Fruit fly (Drosophila melanogaster) whole organism, embryonic: Measurements from ENCODE around the gene CG17801.

Experiments
- CG10274 ChIP-seq: fragments of 200-800 bp; sonication (Bioruptor generic); optimal IDR thresholded peaks from 3 replicates; lab custom pipeline; 2017; ENCODE audit warnings: missing biosample characterization, mild to moderate bottlenecking, missing genetic modification characterization
- CG12104 ChIP-seq: fragments of 200-800 bp; sonication (Bioruptor generic); optimal IDR thresholded peaks from 3 replicates; lab custom pipeline; 2016; ENCODE audit warnings: missing biosample characterization, missing genetic modification characterization
- CG1233 ChIP-seq: fragments of 200-800 bp; sonication (Bioruptor generic); optimal IDR thresholded peaks from 4 replicates; lab custom pipeline; 2018; ENCODE audit warnings: missing biosample characterization, mild to moderate bottlenecking, missing genetic modification characterization
- CG12391 ChIP-seq: fragments of 200-800 bp; sonication (Bioruptor generic); optimal IDR thresholded peaks from 3 replicates; lab custom pipeline; 2018; ENCODE audit warnings: missing biosample characterization, mild to moderate bottlenecking, missing genetic modification characterization, moderate library complexity
- CG12769 ChIP-seq: fragments of 200-800 bp; sonication (Bioruptor generic); optimal IDR thresholded peaks from 2 replicates; lab custom pipeline; 2019; ENCODE audit warnings: missing biosample characterization, mild to moderate bottlenecking, missing genetic modification characterization, moderate library complexity
- CG13287 ChIP-seq: fragments of 200-800 bp; sonication (Bioruptor generic); IDR thresholded peaks from 2 replicates; pipeline ENCODE4 v1.3.6; 2022; ENCODE audit warnings: missing biosample characterization, missing genetic modification characterization; ENCODE audit not compliant: partially characterized antibody
- CG14050 ChIP-seq: fragments of 200-800 bp; sonication (Bioruptor generic); IDR thresholded peaks from 3 replicates; pipeline ENCODE4 v1.3.6; 2022; ENCODE audit warnings: missing biosample characterization, missing genetic modification characterization
- CG17612 ChIP-seq: fragments of 200-800 bp; sonication (Bioruptor generic); IDR thresholded peaks from 2 replicates; pipeline ENCODE4 v1.3.6; 2022; ENCODE audit warnings: missing biosample characterization, missing genetic modification characterization
- CG1832 ChIP-seq: fragments of 200-800 bp; sonication (Bioruptor generic); optimal IDR thresholded peaks from 2 replicates; lab custom pipeline; 2017; ENCODE audit warnings: missing biosample characterization, mild to moderate bottlenecking, missing genetic modification characterization, inconsistent platforms
- CG2678 ChIP-seq: fragments of 200-800 bp; sonication (Bioruptor generic); optimal IDR thresholded peaks from 3 replicates; lab custom pipeline; 2019; ENCODE audit warnings: missing biosample characterization, mild to moderate bottlenecking, missing genetic modification characterization, moderate library complexity
- CG31224 ChIP-seq: fragments of 200-800 bp; sonication (Bioruptor generic); IDR thresholded peaks from 2 replicates; pipeline ENCODE4 v1.3.6; 2022; ENCODE audit warnings: missing biosample characterization, missing genetic modification characterization
- CG3407 ChIP-seq: fragments of 200-800 bp; sonication (Bioruptor generic); optimal IDR thresholded peaks from 2 replicates; lab custom pipeline; 2018; ENCODE audit warnings: missing biosample characterization, mild to moderate bottlenecking, missing genetic modification characterization
- CG34376 ChIP-seq: fragments of 200-800 bp; sonication (Bioruptor generic); optimal IDR thresholded peaks from 2 replicates; lab custom pipeline; 2018; ENCODE audit warnings: missing biosample characterization, mild to moderate bottlenecking, missing genetic modification characterization
- CG3838 ChIP-seq: fragments of 200-800 bp; sonication (Bioruptor generic); optimal IDR thresholded peaks from 3 replicates; lab custom pipeline; 2016; ENCODE audit warnings: missing biosample characterization, missing genetic modification characterization
- CG3995 ChIP-seq: fragments of 200-800 bp; sonication (Bioruptor generic); optimal IDR thresholded peaks from 3 replicates; lab custom pipeline; 2016; ENCODE audit warnings: missing biosample characterization, missing genetic modification characterization
- CG8944 ChIP-seq: fragments of 200-800 bp; sonication (Bioruptor generic); optimal IDR thresholded peaks from 3 replicates; lab custom pipeline; 2016; ENCODE audit warnings: missing biosample characterization, missing genetic modification characterization
- Dfd ChIP-seq, 2 experiments: fragments of >200 bp; optimal IDR thresholded peaks; 2 replicates each; lab custom pipeline; 2017; ENCODE audit warnings: missing biosample characterization in 2 of 2, missing genetic modification characterization in 2 of 2
- Gug ChIP-seq: fragments of 200-800 bp; sonication (Bioruptor generic); IDR thresholded peaks from 4 replicates; pipeline ENCODE4 v1.3.6; 2022; ENCODE audit warnings: missing biosample characterization, missing genetic modification characterization
- HLH4C ChIP-seq: fragments of 200-800 bp; sonication (Bioruptor generic); IDR thresholded peaks from 3 replicates; pipeline ENCODE4 v1.3.6; 2022; ENCODE audit warnings: missing biosample characterization, missing genetic modification characterization; ENCODE audit not compliant: partially characterized antibody
- Meics ChIP-seq: fragments of 200-800 bp; sonication (Bioruptor generic); optimal IDR thresholded peaks from 2 replicates; lab custom pipeline; 2017; ENCODE audit warnings: missing biosample characterization, mild to moderate bottlenecking, missing genetic modification characterization
- NC2β ChIP-seq: fragments of 200-800 bp; sonication (Bioruptor generic); optimal IDR thresholded peaks from 2 replicates; lab custom pipeline; 2016; ENCODE audit warnings: missing biosample characterization, missing genetic modification characterization
- Oli ChIP-seq: fragments of 200-800 bp; sonication (Bioruptor generic); optimal IDR thresholded peaks from 2 replicates; lab custom pipeline; 2018; ENCODE audit warnings: missing biosample characterization, mild to moderate bottlenecking, missing genetic modification characterization, moderate library complexity
- Tbp ChIP-seq: fragments of >200 bp; optimal IDR thresholded peaks from 2 replicates; lab custom pipeline; 2018; ENCODE audit warnings: missing biosample characterization, missing genetic modification characterization
- ac ChIP-seq: fragments of 200-800 bp; sonication (Bioruptor generic); optimal IDR thresholded peaks from 3 replicates; lab custom pipeline; 2017; ENCODE audit warnings: missing biosample characterization, mild to moderate bottlenecking, missing genetic modification characterization
- caup ChIP-seq: fragments of 200-800 bp; sonication (Bioruptor generic); optimal IDR thresholded peaks from 3 replicates; lab custom pipeline; 2017; ENCODE audit warnings: missing biosample characterization, mild to moderate bottlenecking, missing genetic modification characterization, moderate library complexity; ENCODE audit not compliant: severe bottlenecking
- chif ChIP-seq, 2 experiments: fragments of 200-800 bp; sonication (Bioruptor generic); optimal IDR thresholded peaks; 3 replicates each; lab custom pipeline; 2016; ENCODE audit warnings: missing biosample characterization in 2 of 2, missing genetic modification characterization in 2 of 2
- fd102C ChIP-seq: fragments of 200-800 bp; sonication (Bioruptor generic); optimal IDR thresholded peaks from 2 replicates; lab custom pipeline; 2018; ENCODE audit warnings: missing biosample characterization, mild to moderate bottlenecking, missing genetic modification characterization, moderate library complexity
- fd64A ChIP-seq: fragments of 200-800 bp; sonication (Bioruptor generic); optimal IDR thresholded peaks from 3 replicates; lab custom pipeline; 2018; ENCODE audit warnings: missing biosample characterization, mild to moderate bottlenecking, missing genetic modification characterization
- gcm ChIP-seq: fragments of 200-800 bp; sonication (Bioruptor generic); optimal IDR thresholded peaks from 2 replicates; lab custom pipeline; 2019; ENCODE audit warnings: missing biosample characterization, mild to moderate bottlenecking, missing genetic modification characterization, moderate library complexity
- grn ChIP-seq: fragments of 200-800 bp; sonication (Bioruptor generic); optimal IDR thresholded peaks from 3 replicates; lab custom pipeline; 2017; ENCODE audit warnings: missing biosample characterization, missing genetic modification characterization
- gro ChIP-seq: fragments of 200-800 bp; sonication (Bioruptor generic); optimal IDR thresholded peaks from 2 replicates; lab custom pipeline; 2016; ENCODE audit warnings: missing biosample characterization, missing genetic modification characterization
- gsb ChIP-seq: fragments of 200-800 bp; sonication (Bioruptor generic); IDR thresholded peaks from 2 replicates; pipeline ENCODE4 v1.3.6; 2022; ENCODE audit warnings: missing biosample characterization, missing genetic modification characterization
- gt ChIP-seq: fragments of 200-800 bp; sonication (Bioruptor generic); IDR thresholded peaks from 2 replicates; pipeline ENCODE4 v1.3.6; 2022; ENCODE audit warnings: missing biosample characterization, missing genetic modification characterization
- kah ChIP-seq: fragments of 200-800 bp; sonication (Bioruptor generic); optimal IDR thresholded peaks from 2 replicates; lab custom pipeline; 2018; ENCODE audit warnings: missing biosample characterization, mild to moderate bottlenecking, missing genetic modification characterization
- lilli ChIP-seq: fragments of 200-800 bp; sonication (Bioruptor generic); optimal IDR thresholded peaks from 3 replicates; lab custom pipeline; 2016; ENCODE audit warnings: missing biosample characterization, missing genetic modification characterization
- otp ChIP-seq: fragments of 200-800 bp; sonication (Bioruptor generic); IDR thresholded peaks from 3 replicates; pipeline ENCODE4, ENCODE4 v1.3.6; 2022; ENCODE audit warnings: missing biosample characterization, missing genetic modification characterization
- p53 ChIP-seq: fragments of 200-800 bp; sonication (Bioruptor generic); optimal IDR thresholded peaks from 2 replicates; lab custom pipeline; 2016; ENCODE audit warnings: missing biosample characterization, missing genetic modification characterization
- peb ChIP-seq: fragments of 200-800 bp; sonication (Bioruptor generic); IDR thresholded peaks from 2 replicates; pipeline ENCODE4 v1.3.6; 2022; ENCODE audit warnings: missing biosample characterization, missing genetic modification characterization
- phol ChIP-seq: fragments of 200-800 bp; sonication (Bioruptor generic); optimal IDR thresholded peaks from 3 replicates; lab custom pipeline; 2018; ENCODE audit warnings: missing biosample characterization, mild to moderate bottlenecking, missing genetic modification characterization, moderate library complexity
- pros ChIP-seq: fragments of 200-800 bp; sonication (Bioruptor generic); optimal IDR thresholded peaks from 3 replicates; lab custom pipeline; 2019; ENCODE audit warnings: missing biosample characterization, mild to moderate bottlenecking, missing genetic modification characterization, moderate library complexity
- rib ChIP-seq: fragments of 200-800 bp; sonication (Bioruptor generic); IDR thresholded peaks from 2 replicates; pipeline ENCODE4 v1.3.6; 2022; ENCODE audit warnings: missing biosample characterization, missing genetic modification characterization
- ro ChIP-seq: fragments of 200-800 bp; sonication (Bioruptor generic); IDR thresholded peaks from 2 replicates; pipeline ENCODE4 v1.3.6; 2022; ENCODE audit warnings: missing biosample characterization, missing genetic modification characterization
- salm ChIP-seq: fragments of 200-800 bp; sonication (Bioruptor generic); optimal IDR thresholded peaks from 2 replicates; lab custom pipeline; 2018; ENCODE audit warnings: missing biosample characterization, mild to moderate bottlenecking, missing genetic modification characterization
- sens ChIP-seq: fragments of 200-800 bp; sonication (Bioruptor generic); peaks from one replicate; lab custom pipeline; 2016; ENCODE audit warnings: missing biosample characterization, missing genetic modification characterization
- slp2 ChIP-seq: fragments of 200-800 bp; sonication (Bioruptor generic); optimal IDR thresholded peaks from 2 replicates; lab custom pipeline; 2016; ENCODE audit warnings: missing biosample characterization, missing genetic modification characterization
- sr ChIP-seq: fragments of 200-800 bp; sonication (Bioruptor generic); IDR thresholded peaks from 3 replicates; pipeline ENCODE4 v1.3.6; 2022; ENCODE audit warnings: missing biosample characterization, missing genetic modification characterization
- ssp ChIP-seq: fragments of 200-800 bp; sonication (Bioruptor generic); IDR thresholded peaks from 2 replicates; pipeline ENCODE4 v1.3.6; 2022; ENCODE audit warnings: missing biosample characterization, missing genetic modification characterization
- sug ChIP-seq: fragments of 200-800 bp; optimal IDR thresholded peaks from 2 replicates; lab custom pipeline; 2019; ENCODE audit warnings: missing biosample characterization, mild to moderate bottlenecking, missing genetic modification characterization, moderate library complexity
- tin ChIP-seq: fragments of 200-800 bp; sonication (Bioruptor generic); optimal IDR thresholded peaks from 3 replicates; lab custom pipeline; 2016; ENCODE audit warnings: missing biosample characterization, missing genetic modification characterization
- vnd ChIP-seq: fragments of 200-800 bp; sonication (Bioruptor generic); IDR thresholded peaks from 3 replicates; pipeline ENCODE4 v1.3.6; 2022; ENCODE audit warnings: missing biosample characterization, missing genetic modification characterization; ENCODE audit not compliant: partially characterized antibody
- zfh1 ChIP-seq: fragments of 200-800 bp; sonication (Bioruptor generic); IDR thresholded peaks from 3 replicates; pipeline ENCODE4 v1.3.6; 2022; ENCODE audit warnings: missing biosample characterization, missing genetic modification characterization

CG17801 gene

dm6 chr3R:17781371-17781770, 25.5 kb downstream of the CG17801 start (continued):
- TF ChIP-seq salm (tag; lab: Kevin White, UChicago) (peak; percentile 63), CG2678 (tag; lab: Kevin White, UChicago) (peak; percentile 93), CG10274 (peak; percentile 47), fd102C (GFP tag; lab: Kevin White, UChicago) (no peak), CG12391 (peak; percentile 75), CG31224 (GFP tag; lab: Robert Waterston, UW) (peak; percentile 87), CG1233 (GFP tag; lab: Kevin White, UChicago) (peak; percentile 53), Oli (tag; lab: Kevin White, UChicago) (peak; percentile 79), grn (GFP tag; lab: Kevin White, UChicago) (peak; percentile 18), sug (tag; lab: Kevin White, UChicago) (peak; percentile 85), Meics (peak; percentile 83), CG3838 (GFP tag; lab: Kevin White, UChicago) (peak; percentile 23), gt (GFP tag; lab: Robert Waterston, UW) (peak; percentile 45; the same call in 1 of the 2 replicates), chif (GFP tag; optimal IDR thresholded peaks at IDR 0.05; lab: Kevin White, UChicago) (peak; percentile 45 to 60), NC2β (GFP tag; lab: Kevin White, UChicago) (peak; percentile 1), CG14050 (GFP tag; lab: Robert Waterston, UW) (peak; percentile 74), CG8944 (GFP tag; lab: Kevin White, UChicago) (peak; percentile 75), Tbp (no peak), tin (peak; percentile 68), phol (tag; lab: Kevin White, UChicago) (peak; percentile 82), p53 (GFP tag; lab: Kevin White, UChicago) (peak; percentile 44), CG12104 (GFP tag; lab: Kevin White, UChicago) (peak; percentile 50), kah (GFP tag; lab: Kevin White, UChicago) (peak; percentile 81), CG34376 (peak; percentile 41), zfh1 (GFP tag; lab: Robert Waterston, UW) (peak; percentile 80), HLH4C (GFP tag; lab: Robert Waterston, UW) (no peak), CG17612 (GFP tag; lab: Robert Waterston, UW) (peak; percentile 67), CG1832 (GFP tag; lab: Kevin White, UChicago) (no peak), peb (GFP tag; lab: Robert Waterston, UW) (peak; percentile 77), pros (GFP tag; lab: Kevin White, UChicago) (no peak), otp (GFP tag; lab: Robert Waterston, UW) (peak; percentile 61; the same call in 1 of the 3 replicates), Dfd (GFP tag; optimal IDR thresholded peaks at IDR 0.05; lab: Kevin White, UChicago) (no peak), rib (GFP tag; lab: Robert Waterston, UW) (peak; percentile 77), ac (GFP tag; lab: Kevin White, UChicago) (no peak), fd64A (peak; percentile 6), CG13287 (GFP tag; lab: Robert Waterston, UW) (no peak), gro (GFP tag; lab: Kevin White, UChicago) (peak; percentile 85), vnd (GFP tag; lab: Robert Waterston, UW) (no peak), CG12769 (tag; lab: Kevin White, UChicago) (peak; percentile 85), sr (GFP tag; lab: Robert Waterston, UW) (peak; percentile 49; the same call in 1 of the 3 replicates), ro (GFP tag; lab: Robert Waterston, UW) (peak; percentile 58; the same call in 1 of the 2 replicates), gcm (peak; percentile 66), Gug (peak; percentile 69; the same call in 3 of the 4 replicates), sens (peak; percentile 97), gsb (GFP tag; lab: Robert Waterston, UW) (peak; percentile 83), caup (peak; percentile 55), lilli (GFP tag; lab: Kevin White, UChicago) (peak; percentile 76), ssp (GFP tag; lab: Robert Waterston, UW) (peak; percentile 68), CG3407 (GFP tag; lab: Kevin White, UChicago) (peak; percentile 61), CG3995 (peak; percentile 0), slp2 (peak; percentile 59)
